Worm (Caenorhabditis elegans): ENCODE data around the gene E04F6.15.

The E04F6.15 gene

DNA sequence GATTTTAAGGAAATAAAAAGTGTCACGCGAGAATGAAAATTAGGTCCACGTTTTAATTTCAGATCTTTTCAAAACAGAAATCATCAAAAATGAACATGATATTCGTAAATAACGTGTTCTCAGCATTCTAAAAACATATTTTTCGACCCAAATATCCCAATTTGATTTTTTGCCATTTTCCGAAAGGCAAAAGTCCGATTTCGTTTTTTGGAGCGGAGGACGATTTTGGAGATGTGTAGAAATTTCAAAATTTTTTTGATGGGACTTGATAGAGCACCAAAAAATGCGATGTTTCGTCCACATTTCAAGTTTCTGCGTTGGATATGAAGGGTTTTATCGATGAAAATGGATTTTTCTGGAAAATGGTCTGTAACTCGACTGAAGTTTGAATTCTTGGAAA lies 20.6 kb upstream of the E04F6.15 start (continued):
- TF ChIP-seq madf-5 (GFP tag; IDR thresholded peaks at IDR 0.05) (no peak), ZK546.5 (tag; optimal IDR thresholded peaks at IDR 0.05) (no peak), aha-1 (tag) (no peak), hif-1 (tag; optimal IDR thresholded peaks at IDR 0.05) (no peak), daf-12 (tag; optimal IDR thresholded peaks at IDR 0.05) (no peak), zip-11 (GFP tag; IDR thresholded peaks at IDR 0.05) (no peak), madf-9 (GFP tag; conservative IDR thresholded peaks at IDR 0.05) (no peak), tag-97 (GFP tag; IDR thresholded peaks at IDR 0.05) (no peak)

DNA sequence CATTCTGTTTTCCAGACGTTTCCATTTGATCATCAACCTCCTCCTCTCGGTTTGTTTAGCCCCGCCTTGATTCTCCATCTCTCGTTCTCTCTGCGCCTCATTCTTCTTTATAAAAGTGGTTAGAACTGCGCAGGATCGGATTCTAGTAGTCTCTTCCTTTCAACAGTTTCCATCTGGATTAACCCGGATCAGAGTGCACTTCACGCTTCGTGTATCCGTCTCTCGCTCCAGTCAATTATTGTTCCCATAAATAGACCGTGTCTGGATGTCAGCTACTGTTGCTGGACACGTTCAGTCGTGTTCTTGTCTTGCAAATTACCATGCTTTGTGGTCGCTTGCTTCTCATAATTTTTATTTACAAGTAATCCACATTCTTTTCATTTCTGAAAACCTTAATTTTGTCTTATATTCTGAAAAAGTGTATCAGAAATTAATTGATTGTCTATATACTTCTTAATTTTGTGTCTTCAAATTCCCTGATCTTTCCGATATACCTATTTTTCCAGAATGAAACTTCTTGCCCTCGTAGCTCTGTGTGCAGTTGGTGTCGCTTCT lies 18.6 kb upstream of the E04F6.15 start, which contains the start of gene F32A5.4:
F32A5.4 (plus strand) TSS at position 505 of the 555 bp plus-strand sequence.
- TF ChIP-seq F44E2.7 (GFP tag; IDR thresholded peaks at IDR 0.05) (no peak), F26F4.8 (GFP tag; conservative IDR thresholded peaks at IDR 0.05) (no peak), lin-13 (GFP tag; optimal IDR thresholded peaks at IDR 0.05) (no peak), lin-38 (GFP tag; IDR thresholded peaks at IDR 0.05) (no peak), arid-1 (GFP tag; conservative IDR thresholded peaks at IDR 0.05) (0 out of 2 replicates have a peak, but pooled peaks have one; percentile 16), ama-1 (optimal IDR thresholded peaks at IDR 0.05) (peak; percentile 73), duxl-1 (tag; optimal IDR thresholded peaks at IDR 0.05; ENCODE audit: poor library complexity) (no peak), hlh-11 (tag; optimal IDR thresholded peaks at IDR 0.05) (peak; percentile 25)

DNA sequence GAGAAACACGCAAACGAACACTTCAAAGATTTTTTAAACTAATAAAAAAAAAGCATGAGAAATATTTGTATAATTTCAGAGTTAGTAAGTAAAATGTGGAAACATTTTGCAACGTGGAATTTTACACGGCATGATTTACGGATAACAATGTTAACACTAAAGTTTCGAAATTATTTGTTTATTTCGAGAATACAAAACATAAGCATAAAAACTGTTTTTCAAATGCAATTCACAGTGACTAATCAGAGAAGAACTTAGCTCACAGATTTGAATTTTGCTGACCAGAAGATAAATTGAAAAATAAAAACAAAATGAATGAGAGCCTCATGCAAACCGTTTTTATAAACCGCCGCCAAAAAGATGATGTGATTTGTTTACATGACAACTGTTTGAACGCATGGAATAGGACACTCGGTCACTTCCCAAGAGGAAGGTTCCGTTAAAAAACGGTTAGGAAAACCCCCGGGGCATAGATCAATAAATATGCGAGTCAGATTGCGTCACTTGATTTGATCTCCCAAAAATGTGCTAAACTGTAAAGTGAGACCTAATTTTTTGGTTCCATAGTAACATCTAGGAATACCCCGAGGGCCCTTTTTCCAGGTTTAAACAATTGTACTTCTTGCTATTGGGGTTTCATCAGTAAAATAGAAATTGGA lies 15.9 kb upstream of the E04F6.15 start, which contains the start of gene clh-3:
clh-3 (minus strand) TSS at position 51 of the 659 bp plus-strand sequence.
- TF ChIP-seq nhr-6 (tag; optimal IDR thresholded peaks at IDR 0.05) (no peak), ceh-62 (tag; optimal IDR thresholded peaks at IDR 0.05) (no peak), set-16 (GFP tag; IDR thresholded peaks at IDR 0.05) (no peak), mep-1 (tag; optimal IDR thresholded peaks at IDR 0.05) (no peak), nhr-111 (GFP tag; optimal IDR thresholded peaks at IDR 0.05) (no peak), zag-1 (tag; optimal IDR thresholded peaks at IDR 0.05) (no peak), tra-1 (GFP tag; IDR thresholded peaks at IDR 0.05) (no peak), gei-8 (GFP tag; optimal IDR thresholded peaks at IDR 0.05) (no peak), Y48G9A.11 (GFP tag; IDR thresholded peaks at IDR 0.05) (no peak), aha-1 (tag) (no peak), pha-4 (GFP tag; IDR thresholded peaks at IDR 0.05) (no peak), pha-4 (tag; optimal IDR thresholded peaks at IDR 0.05) (no peak), madf-9 (GFP tag; conservative IDR thresholded peaks at IDR 0.05) (no peak), lin-29 (GFP tag; IDR thresholded peaks at IDR 0.05) (no peak), daf-8 (GFP tag; IDR thresholded peaks at IDR 0.05) (no peak), zfp-2 (tag; optimal IDR thresholded peaks at IDR 0.05) (no peak), aly-2 (tag; optimal IDR thresholded peaks at IDR 0.05) (no peak), ama-1 (optimal IDR thresholded peaks at IDR 0.05) (no peak), daf-12 (tag; optimal IDR thresholded peaks at IDR 0.05) (no peak)

DNA sequence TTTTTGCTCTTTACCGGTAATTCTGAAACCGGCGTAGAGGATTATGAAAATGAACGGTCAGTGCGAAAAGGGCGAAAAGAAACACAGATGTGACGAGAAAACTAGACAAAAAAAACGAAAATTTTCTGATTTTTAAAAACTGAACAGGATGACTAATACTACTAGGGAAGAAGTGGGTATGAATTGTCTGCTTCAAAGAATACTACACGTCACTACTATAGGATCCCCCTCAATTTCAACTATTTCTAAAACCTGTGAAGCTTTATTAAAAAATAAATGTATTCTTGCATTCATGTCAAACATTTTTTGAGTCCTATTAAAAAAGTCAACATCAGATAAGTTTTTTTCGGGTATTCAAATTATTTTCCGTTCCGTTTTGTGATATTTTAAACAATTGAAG lies 14.0 kb upstream of the E04F6.15 start:
- TF ChIP-seq daf-16 (GFP tag; optimal IDR thresholded peaks at IDR 0.05) (no peak), daf-16 (tag; optimal IDR thresholded peaks at IDR 0.05) (no peak), ama-1 (optimal IDR thresholded peaks at IDR 0.05) (no peak), nhr-77 (tag; optimal IDR thresholded peaks at IDR 0.05) (no peak), fos-1 (tag; optimal IDR thresholded peaks at IDR 0.05) (no peak), ZK337.2 (GFP tag; IDR thresholded peaks at IDR 0.05) (no peak), hmg-1.1 (GFP tag; IDR thresholded peaks at IDR 0.05) (no peak), nhr-6 (tag; optimal IDR thresholded peaks at IDR 0.05) (no peak), nhr-42 (GFP tag; IDR thresholded peaks at IDR 0.05) (no peak), egl-43 (GFP tag; IDR thresholded peaks at IDR 0.05) (no peak), mdl-1 (tag; optimal IDR thresholded peaks at IDR 0.05) (no peak), unc-62 (GFP tag; optimal IDR thresholded peaks at IDR 0.05 in 1 of 2) (peak in 1 of 2 experiments; percentile 56), unc-62 (tag; optimal IDR thresholded peaks at IDR 0.05) (no peak), lin-1 (GFP tag; IDR thresholded peaks at IDR 0.05) (no peak), ZK546.5 (tag; optimal IDR thresholded peaks at IDR 0.05) (no peak), fkh-10 (GFP tag; optimal IDR thresholded peaks at IDR 0.05) (no peak), daf-12 (tag; optimal IDR thresholded peaks at IDR 0.05) (no peak), egl-27 (tag; optimal IDR thresholded peaks at IDR 0.05) (no peak), aha-1 (tag) (peak; percentile 55)
